Worm (Caenorhabditis elegans): Measurements from ENCODE around the gene unc-112.

Gene unc-112

ce11 chrV:14685435-14686058 lies 10.9 kb downstream of the unc-112 start, which contains the start of gene C47E8.4:
TSS of gene C47E8.4 (minus strand) at chrV:14685485.
- no peak for TF ChIP-seq tlp-1 (tag; optimal IDR thresholded peaks at IDR 0.05)
- peak; percentile 99 for TF ChIP-seq nhr-90 (tag; optimal IDR thresholded peaks at IDR 0.05; ENCODE audit: poor library complexity)
- TF ChIP-seq sox-4 (tag; optimal IDR thresholded peaks at IDR 0.05), result peak; percentile 99
- TF ChIP-seq lin-13 (GFP tag; optimal IDR thresholded peaks at IDR 0.05), result peak; percentile 98
- TF ChIP-seq lsy-2 (tag; optimal IDR thresholded peaks at IDR 0.05), result peak; percentile 98
- peak; percentile 54 for TF ChIP-seq hpl-2 (GFP tag; optimal IDR thresholded peaks at IDR 0.05)
- TF ChIP-seq sptf-1 (tag; optimal IDR thresholded peaks at IDR 0.05), result no peak
- TF ChIP-seq hlh-4 (tag; optimal IDR thresholded peaks at IDR 0.05), result peak; percentile 65
- TF ChIP-seq ztf-4 (tag; optimal IDR thresholded peaks at IDR 0.05), result peak; percentile 98
- peak; percentile 97 for TF ChIP-seq C04F5.9 (tag; optimal IDR thresholded peaks at IDR 0.05)
- peak; percentile 26 for TF ChIP-seq F16B12.6 (tag; optimal IDR thresholded peaks at IDR 0.05)
- peak; percentile 99 for TF ChIP-seq nhr-77 (tag; optimal IDR thresholded peaks at IDR 0.05)
- peak; percentile 80 for TF ChIP-seq blmp-1 (tag; optimal IDR thresholded peaks at IDR 0.05)
- peak; percentile 90 for TF ChIP-seq elt-2 (tag; optimal IDR thresholded peaks at IDR 0.05)
- peak; percentile 91 to 92 for TF ChIP-seq lin-35 (GFP tag; optimal IDR thresholded peaks at IDR 0.05)
- TF ChIP-seq nhr-11 (tag; optimal IDR thresholded peaks at IDR 0.05), result peak; percentile 95
- TF ChIP-seq mab-9 (GFP tag; IDR thresholded peaks at IDR 0.05), result peak; percentile 99
- peak; percentile 99 for TF ChIP-seq irx-1 (tag; optimal IDR thresholded peaks at IDR 0.05)
- peak; percentile 94 for TF ChIP-seq aha-1 (tag; optimal IDR thresholded peaks at IDR 0.05)
- TF ChIP-seq ceh-82 (tag; optimal IDR thresholded peaks at IDR 0.05), result peak; percentile 97 to 98 (median 98)
- peak; percentile 92 for TF ChIP-seq efl-3 (GFP tag; optimal IDR thresholded peaks at IDR 0.05)
- peak; percentile 95 for TF ChIP-seq vab-15 (tag; optimal IDR thresholded peaks at IDR 0.05)
- TF ChIP-seq alr-1 (tag; optimal IDR thresholded peaks at IDR 0.05; ENCODE audit: borderline replicate concordance), result no peak
- TF ChIP-seq xbp-1 (tag; optimal IDR thresholded peaks at IDR 0.05), result peak; percentile 99
- peak; percentile 72 for TF ChIP-seq nhr-28 (tag; optimal IDR thresholded peaks at IDR 0.05)
- TF ChIP-seq C16A3.4 (tag; optimal IDR thresholded peaks at IDR 0.05), result peak; percentile 97
- peak; percentile 67 for TF ChIP-seq unc-30 (tag; optimal IDR thresholded peaks at IDR 0.05)
- peak; percentile 98 for TF ChIP-seq ceh-8 (GFP tag; optimal IDR thresholded peaks at IDR 0.05)
- peak; percentile 53 to 100 for TF ChIP-seq ztf-11 (tag; optimal IDR thresholded peaks at IDR 0.05)
- peak; percentile 100 for TF ChIP-seq tbx-2 (tag; optimal IDR thresholded peaks at IDR 0.05)
- TF ChIP-seq C34B4.2 (tag; optimal IDR thresholded peaks at IDR 0.05), result peak; percentile 89
- TF ChIP-seq ama-1 (optimal IDR thresholded peaks at IDR 0.05), result peak; percentile 88
- TF ChIP-seq zip-4 (GFP tag; optimal IDR thresholded peaks at IDR 0.05), result peak; percentile 94
- peak; percentile 99 for TF ChIP-seq dsc-1 (tag; optimal IDR thresholded peaks at IDR 0.05)
- peak; percentile 99 for TF ChIP-seq lin-15B (tag; optimal IDR thresholded peaks at IDR 0.05)
- peak; percentile 96 for TF ChIP-seq nhr-237 (tag; optimal IDR thresholded peaks at IDR 0.05)
- TF ChIP-seq nhr-20 (tag; optimal IDR thresholded peaks at IDR 0.05), result peak; percentile 99
- TF ChIP-seq pag-3 (tag; optimal IDR thresholded peaks at IDR 0.05; ENCODE audit: borderline replicate concordance, insufficient read depth), result no peak
- peak; percentile 63 for TF ChIP-seq mef-2 (tag; optimal IDR thresholded peaks at IDR 0.05)
- TF ChIP-seq ceh-90 (tag; optimal IDR thresholded peaks at IDR 0.05), result peak; percentile 96
- peak; percentile 89 for TF ChIP-seq snpc-4 (tag; optimal IDR thresholded peaks at IDR 0.05)
- peak; percentile 74 for TF ChIP-seq nhr-12 (tag; optimal IDR thresholded peaks at IDR 0.05)
- TF ChIP-seq efl-1 (optimal IDR thresholded peaks at IDR 0.05), result peak; percentile 95
- TF ChIP-seq efl-1 (GFP tag; optimal IDR thresholded peaks at IDR 0.05 in 1 of 2), result peak; percentile 86 to 99
- TF ChIP-seq fos-1 (tag; optimal IDR thresholded peaks at IDR 0.05), result peak; percentile 95
- peak; percentile 95 for TF ChIP-seq skn-1 (tag; optimal IDR thresholded peaks at IDR 0.05)
- TF ChIP-seq lin-14 (GFP tag; optimal IDR thresholded peaks at IDR 0.05), result peak; percentile 99
- peak; percentile 70 for TF ChIP-seq pqm-1 (tag; optimal IDR thresholded peaks at IDR 0.05)
- peak; percentile 85 for TF ChIP-seq hlh-17 (GFP tag; optimal IDR thresholded peaks at IDR 0.05; ENCODE audit: borderline replicate concordance)
- peak; percentile 85 to 89 for TF ChIP-seq egl-27 (tag; optimal IDR thresholded peaks at IDR 0.05)
- peak; percentile 99 for TF ChIP-seq nhr-47 (tag; optimal IDR thresholded peaks at IDR 0.05)
- TF ChIP-seq swsn-7 (tag; optimal IDR thresholded peaks at IDR 0.05), result peak; percentile 99
- peak; percentile 97 for TF ChIP-seq fkh-10 (GFP tag; optimal IDR thresholded peaks at IDR 0.05)

Measured in whole organism, L1 larva.